Worm (Caenorhabditis elegans) whole organism, midembryonic: ENCODE measurements around the gene C25H3.15.
"Not testable (repeated sequence)": the region's sequence is repeated elsewhere in the genome, so short reads cannot be mapped to it uniquely, and the experiment has no call there.

Source experiments
- T22C8.4 ChIP-seq: fragments of 200-800 bp; sonication (Bioruptor generic); IDR thresholded peaks from 2 replicates; pipeline ENCODE4 v1.3.6; 2022; ENCODE audit warnings: missing genetic modification characterization, missing compliant biosample characterization
- cog-1 ChIP-seq: sonication (generic microtip); optimal IDR thresholded peaks from 2 replicates; lab custom pipeline; 2016; ENCODE audit warnings: missing genetic modification characterization, missing compliant biosample characterization
- flt-1 ChIP-seq: fragments of 200-800 bp; sonication (Bioruptor generic); IDR thresholded peaks from 2 replicates; pipeline ENCODE4 v1.3.6; 2022; ENCODE audit warnings: missing genetic modification characterization, missing compliant biosample characterization
- klf-2 ChIP-seq: fragments of 200-800 bp; sonication (Bioruptor generic); conservative IDR thresholded peaks from 2 replicates; pipeline ENCODE4 v1.3.6; 2022; ENCODE audit warnings: missing genetic modification reagents, missing genetic modification characterization, missing compliant biosample characterization
- med-1 ChIP-seq: sonication (generic microtip); optimal IDR thresholded peaks from 2 replicates; lab custom pipeline; 2017; ENCODE audit warnings: missing genetic modification characterization, mild to moderate bottlenecking, missing compliant biosample characterization, antibody characterized with exemption, missing genetic modification reagents; ENCODE audit not compliant: insufficient read depth
- ref-1 ChIP-seq: fragments of 200-800 bp; sonication (Bioruptor generic); conservative IDR thresholded peaks from 2 replicates; pipeline ENCODE4 v1.3.6; 2022; ENCODE audit warnings: missing genetic modification reagents, missing genetic modification characterization, missing compliant biosample characterization
- tab-1 ChIP-seq: fragments of 200-800 bp; sonication (Bioruptor generic); IDR thresholded peaks from 2 replicates; pipeline ENCODE4 v1.3.6; 2022; ENCODE audit warnings: missing genetic modification characterization, missing compliant biosample characterization
- ztf-23 ChIP-seq: fragments of 200-800 bp; sonication (Bioruptor generic); IDR thresholded peaks from 2 replicates; pipeline ENCODE4 v1.3.6; 2022; ENCODE audit warnings: missing genetic modification reagents, missing genetic modification characterization, missing compliant biosample characterization
- ztf-29 ChIP-seq: fragments of 200-800 bp; sonication (Bioruptor generic); IDR thresholded peaks from 2 replicates; pipeline ENCODE4 v1.3.6; 2022; ENCODE audit warnings: missing genetic modification reagents, missing genetic modification characterization, missing compliant biosample characterization

C25H3.15 gene

DNA sequence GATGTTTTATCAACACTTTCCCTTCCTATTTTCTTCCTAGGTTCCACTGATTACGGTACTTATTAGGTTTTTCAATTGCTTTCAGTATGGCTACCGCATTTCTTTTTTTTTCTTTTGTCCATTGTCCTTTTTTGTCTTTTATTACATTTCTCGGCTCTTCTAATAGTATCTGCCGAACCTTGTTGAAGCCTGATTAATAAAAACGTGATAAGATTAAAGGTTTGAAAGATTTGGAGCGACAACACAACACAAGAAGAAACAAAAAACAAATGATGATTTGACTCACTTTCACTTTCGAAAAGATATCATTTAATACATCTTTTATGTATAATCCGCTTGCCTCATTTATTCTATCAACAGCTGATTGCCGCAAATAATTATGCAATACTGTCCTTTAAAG lies at the start of gene C25H3.15:
Gene C25H3.15, plus strand, starts transcription at position 301 of the 400 bp plus-strand sequence.
- TF ChIP-seq klf-2 (GFP tag; lab: Robert Waterston, UW) (no peak), cog-1 (tag; lab: Kevin White, UChicago) (no peak), ztf-29 (no peak), ref-1 (no peak), T22C8.4 (no peak), ztf-23 (no peak), med-1 (no peak), tab-1 (GFP tag; lab: Robert Waterston, UW) (no peak), flt-1 (GFP tag; lab: Robert Waterston, UW) (no peak)

DNA sequence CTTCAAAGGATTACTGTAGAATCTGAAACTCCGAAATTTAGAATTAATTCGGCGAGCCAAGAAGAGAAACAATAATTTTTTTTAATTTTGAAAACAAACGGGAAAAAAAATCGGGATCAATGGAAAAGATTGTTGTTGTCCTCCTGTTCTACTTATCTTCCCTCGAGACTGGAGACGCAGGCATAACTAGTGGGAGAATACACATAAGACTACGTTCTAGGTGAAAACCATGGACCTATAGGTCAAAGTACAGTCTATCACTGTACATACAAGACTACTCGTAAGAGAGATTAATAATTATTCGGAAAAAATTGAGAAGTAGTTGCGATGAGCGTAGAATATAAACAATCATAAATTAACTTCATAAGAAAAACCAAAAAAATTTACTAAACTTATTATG lies 45.8 kb upstream of the C25H3.15 start, which contains the start of gene dhs-6:
Gene dhs-6, minus strand, starts transcription at position 22 of the 400 bp plus-strand sequence.
- no peak for TF ChIP-seq med-1
- TF ChIP-seq tab-1 (GFP tag; lab: Robert Waterston, UW) = no peak
- no peak for TF ChIP-seq cog-1 (tag; lab: Kevin White, UChicago)
- no peak for TF ChIP-seq ztf-23
- no peak for TF ChIP-seq klf-2 (GFP tag; lab: Robert Waterston, UW)
- no peak for TF ChIP-seq ztf-29
- no peak for TF ChIP-seq T22C8.4
- no peak for TF ChIP-seq ref-1

DNA sequence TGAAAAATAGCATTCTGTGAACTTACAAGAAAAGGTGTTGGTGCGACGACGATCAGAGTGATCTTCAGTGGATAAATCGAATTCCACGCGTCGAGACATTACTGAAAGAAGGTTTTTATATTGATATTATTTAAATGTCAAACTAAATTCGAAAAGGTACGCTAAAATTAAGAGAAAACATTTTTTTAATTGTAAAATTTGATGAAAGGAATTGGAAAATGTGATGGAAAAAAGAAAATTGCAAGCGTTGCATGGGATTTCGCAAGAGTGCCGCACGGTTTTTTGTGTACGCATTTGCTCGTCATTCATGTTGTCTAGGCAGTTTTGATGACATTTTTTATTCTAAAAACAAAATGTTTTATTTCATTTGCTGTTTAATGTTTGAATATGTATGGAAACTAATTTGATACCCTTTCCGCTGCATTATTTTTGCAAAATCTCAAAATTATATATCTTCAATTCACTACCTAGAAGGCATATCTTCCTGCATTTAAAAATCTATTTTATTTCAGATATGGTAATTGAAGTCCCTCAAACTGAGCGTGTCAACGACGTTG lies 42.7 kb upstream of the C25H3.15 start, which contains the start of the genes eif-3.L and npl-4.2:
Gene eif-3.L, minus strand, starts transcription at position 101 of the 557 bp plus-strand sequence.
Gene npl-4.2, plus strand, starts transcription at position 507 of the 557 bp plus-strand sequence.
- TF ChIP-seq klf-2 (GFP tag; lab: Robert Waterston, UW); tab-1 (GFP tag; lab: Robert Waterston, UW); ztf-29: not testable (repeated sequence)

DNA sequence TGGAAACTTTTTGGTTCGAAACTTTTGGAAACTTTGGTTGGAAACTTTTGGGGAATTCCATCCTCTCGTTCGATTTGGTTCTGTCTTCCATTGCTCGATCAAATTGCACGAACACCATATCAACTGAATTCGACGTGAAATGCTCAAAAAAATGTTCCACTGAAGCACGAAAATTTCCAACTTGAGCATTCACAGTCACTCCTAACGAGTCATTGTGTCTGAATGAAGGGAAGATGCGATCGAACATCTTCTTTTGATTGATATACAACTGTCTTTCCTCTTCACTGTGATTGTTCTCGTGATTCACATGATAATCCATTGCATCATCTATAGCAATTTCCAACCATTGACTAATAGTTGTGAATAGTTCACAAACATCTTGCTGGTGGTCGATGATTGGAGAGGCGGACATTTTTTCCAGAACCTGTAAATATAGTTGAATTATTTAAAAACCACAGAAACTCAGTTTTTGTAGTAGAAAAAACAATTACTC lies 36.8 kb upstream of the C25H3.15 start, which contains the start of gene F59E12.15:
Gene F59E12.15, minus strand, starts transcription at position 51 of the 493 bp plus-strand sequence.
- TF ChIP-seq klf-2 (GFP tag; lab: Robert Waterston, UW) (no peak), ztf-29 (no peak), med-1 (no peak), flt-1 (GFP tag; lab: Robert Waterston, UW) (no peak), cog-1 (tag; lab: Kevin White, UChicago) (no peak), T22C8.4 (no peak), ztf-23 (no peak), tab-1 (GFP tag; lab: Robert Waterston, UW) (no peak), ref-1 (no peak)

DNA sequence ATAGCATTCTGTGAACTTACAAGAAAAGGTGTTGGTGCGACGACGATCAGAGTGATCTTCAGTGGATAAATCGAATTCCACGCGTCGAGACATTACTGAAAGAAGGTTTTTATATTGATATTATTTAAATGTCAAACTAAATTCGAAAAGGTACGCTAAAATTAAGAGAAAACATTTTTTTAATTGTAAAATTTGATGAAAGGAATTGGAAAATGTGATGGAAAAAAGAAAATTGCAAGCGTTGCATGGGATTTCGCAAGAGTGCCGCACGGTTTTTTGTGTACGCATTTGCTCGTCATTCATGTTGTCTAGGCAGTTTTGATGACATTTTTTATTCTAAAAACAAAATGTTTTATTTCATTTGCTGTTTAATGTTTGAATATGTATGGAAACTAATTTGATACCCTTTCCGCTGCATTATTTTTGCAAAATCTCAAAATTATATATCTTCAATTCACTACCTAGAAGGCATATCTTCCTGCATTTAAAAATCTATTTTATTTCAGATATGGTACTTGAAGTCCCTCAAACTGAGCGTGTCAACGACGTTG lies 34.2 kb upstream of the C25H3.15 start, which contains the start of the genes F59E12.6 and npl-4.1:
Gene F59E12.6, minus strand, starts transcription at position 101 of the 551 bp plus-strand sequence.
Gene npl-4.1, plus strand, starts transcription at position 501 of the 551 bp plus-strand sequence.
- not testable (repeated sequence) for TF ChIP-seq ref-1; klf-2 (GFP tag; lab: Robert Waterston, UW); tab-1 (GFP tag; lab: Robert Waterston, UW)

DNA sequence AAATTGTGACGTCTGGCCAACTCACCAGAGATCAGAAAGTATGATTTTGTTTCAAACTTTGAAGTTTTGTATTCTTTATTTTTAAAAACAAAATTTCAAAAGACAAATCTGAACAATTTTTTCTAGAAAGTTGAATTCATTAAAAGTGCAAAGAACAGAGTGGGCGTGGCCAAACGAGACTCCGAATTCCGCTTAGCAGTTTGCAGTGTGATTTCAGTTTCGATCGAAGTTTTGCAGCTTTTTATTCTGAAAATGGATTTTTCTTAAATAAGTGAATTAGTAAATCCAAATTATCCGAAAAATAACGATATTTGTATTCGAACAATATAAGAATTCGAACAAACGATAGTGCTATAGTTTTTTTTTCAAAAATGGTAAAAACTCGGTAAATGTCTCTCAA lies 31.7 kb upstream of the C25H3.15 start:
- no peak for TF ChIP-seq flt-1 (GFP tag; lab: Robert Waterston, UW)
- no peak for TF ChIP-seq cog-1 (tag; lab: Kevin White, UChicago)
- no peak for TF ChIP-seq med-1
- no peak for TF ChIP-seq ref-1
- no peak for TF ChIP-seq klf-2 (GFP tag; lab: Robert Waterston, UW)
- no peak for TF ChIP-seq ztf-23
- no peak for TF ChIP-seq T22C8.4
- no peak for TF ChIP-seq tab-1 (GFP tag; lab: Robert Waterston, UW)
- no peak for TF ChIP-seq ztf-29

DNA sequence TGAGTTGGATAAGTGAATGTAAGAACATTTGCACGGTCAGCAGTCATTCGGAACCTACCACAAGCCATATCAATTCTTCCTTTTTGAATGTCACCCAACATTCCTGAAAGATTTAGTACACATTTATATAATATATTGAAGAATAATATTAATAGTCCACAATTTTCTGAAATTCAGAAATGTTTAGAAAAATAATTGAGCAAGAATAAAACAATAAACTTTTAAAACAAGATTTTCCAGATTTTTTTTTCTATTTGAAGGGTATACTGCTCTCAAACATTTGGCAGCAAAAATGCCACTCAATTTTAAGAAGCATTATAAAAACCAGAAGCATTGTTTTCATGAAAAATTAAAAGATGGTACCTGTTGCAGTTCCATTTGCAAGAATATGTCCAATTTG lies 28.3 kb upstream of the C25H3.15 start, which contains the start of gene F59E12.8:
Gene F59E12.8, minus strand, starts transcription at position 101 of the 400 bp plus-strand sequence.
- TF ChIP-seq ztf-29 (no peak), klf-2 (GFP tag; lab: Robert Waterston, UW) (no peak), tab-1 (GFP tag; lab: Robert Waterston, UW) (no peak), cog-1 (tag; lab: Kevin White, UChicago) (no peak), ref-1 (no peak), T22C8.4 (no peak), ztf-23 (no peak), flt-1 (GFP tag; lab: Robert Waterston, UW) (no peak), med-1 (no peak)

DNA sequence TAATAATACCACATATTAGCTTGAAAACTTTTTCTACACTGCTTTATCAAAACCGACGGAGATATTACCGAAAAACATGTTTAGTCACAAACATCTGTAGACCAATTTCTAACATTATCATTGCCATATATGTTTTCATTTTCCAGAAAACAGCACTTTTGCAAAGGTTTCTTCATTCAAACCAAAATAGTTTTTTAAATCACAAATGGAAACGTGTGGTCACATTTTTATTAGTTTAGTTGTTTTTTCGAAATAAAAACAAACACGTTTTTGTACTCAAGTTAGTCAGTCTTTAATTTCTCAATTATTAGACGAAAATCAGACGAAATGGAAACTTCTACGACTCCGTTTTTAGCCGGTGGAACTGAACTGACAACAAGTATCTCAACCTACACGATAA lies 27.1 kb upstream of the C25H3.15 start, which contains the start of gene F59E12.3:
Gene F59E12.3, plus strand, starts transcription at position 301 of the 400 bp plus-strand sequence.
- no peak for TF ChIP-seq T22C8.4
- TF ChIP-seq flt-1 (GFP tag; lab: Robert Waterston, UW) = no peak
- TF ChIP-seq med-1 = no peak
- no peak for TF ChIP-seq ref-1
- no peak for TF ChIP-seq klf-2 (GFP tag; lab: Robert Waterston, UW)
- TF ChIP-seq ztf-23 = no peak
- TF ChIP-seq cog-1 (tag; lab: Kevin White, UChicago) = no peak
- no peak for TF ChIP-seq ztf-29

DNA sequence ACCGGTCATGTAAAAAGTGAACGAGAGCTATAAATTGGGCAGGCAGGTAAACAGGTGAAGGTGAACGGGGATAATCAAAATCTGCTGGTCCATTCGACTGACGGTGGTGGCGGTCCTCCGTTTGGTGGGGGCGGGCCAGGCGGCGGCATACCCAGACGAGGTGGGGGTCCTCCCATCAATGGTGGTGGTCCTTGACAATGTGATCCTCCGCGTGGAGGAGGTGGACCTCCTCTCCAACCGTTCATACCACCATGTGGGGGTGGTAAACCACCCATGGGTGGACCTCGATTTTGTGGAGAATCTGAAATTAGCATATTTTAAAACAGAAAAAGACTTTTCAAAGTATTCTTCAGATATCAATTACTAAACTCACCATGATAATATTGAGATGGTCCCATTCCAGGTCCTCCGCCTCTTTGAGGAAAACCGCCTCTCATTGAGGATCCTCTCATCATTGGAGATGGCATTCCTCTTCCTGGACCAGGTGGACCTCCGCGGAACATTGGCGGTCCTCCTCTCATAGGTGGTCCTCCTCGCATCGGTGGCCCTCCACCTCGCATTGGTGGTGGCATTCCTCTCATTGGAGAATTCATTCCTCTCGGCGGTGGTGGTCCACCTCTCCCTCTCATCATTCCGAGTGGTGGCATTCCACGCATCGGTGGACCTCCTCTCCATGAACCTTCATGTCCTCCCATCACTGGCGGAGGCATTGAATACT lies 24.6 kb upstream of the C25H3.15 start:
- TF ChIP-seq cog-1 (tag; lab: Kevin White, UChicago) (no peak), tab-1 (GFP tag; lab: Robert Waterston, UW) (no peak), ztf-23 (no peak), flt-1 (GFP tag; lab: Robert Waterston, UW) (no peak), ztf-29 (no peak), ref-1 (no peak)

DNA sequence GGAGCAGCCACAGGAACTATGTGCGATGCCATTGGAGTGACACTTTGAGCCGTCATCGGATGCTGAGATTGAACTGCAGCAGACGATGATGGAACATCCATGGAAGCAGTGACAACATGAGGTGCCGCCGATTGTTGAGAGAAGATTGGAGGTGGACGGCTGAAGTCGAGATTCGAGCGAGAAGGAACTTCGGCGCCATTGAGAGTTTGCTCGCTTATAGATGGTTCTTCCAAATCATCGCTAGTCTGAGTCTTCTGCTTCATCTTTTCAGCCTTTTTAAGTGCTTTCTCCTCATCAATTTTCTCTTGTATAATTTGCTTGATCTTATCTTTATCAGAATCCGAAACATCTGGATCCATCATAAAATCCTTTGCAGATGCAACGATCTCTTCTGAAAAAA lies 23.0 kb upstream of the C25H3.15 start:
- TF ChIP-seq ref-1 (no peak), klf-2 (GFP tag; lab: Robert Waterston, UW) (no peak), tab-1 (GFP tag; lab: Robert Waterston, UW) (no peak), T22C8.4 (no peak), med-1 (no peak), ztf-23 (no peak), cog-1 (tag; lab: Kevin White, UChicago) (no peak), flt-1 (GFP tag; lab: Robert Waterston, UW) (no peak), ztf-29 (no peak)
